Worm (Caenorhabditis elegans) whole organism, L2 larva: ENCODE data around the gene F08F8.7.

Source experiments
- C34F6.9 ChIP-seq: fragments of 150-350 bp; optimal IDR thresholded peaks from 2 replicates; lab custom pipeline; 2014; ENCODE audit warnings: missing biosample characterization, missing genetic modification characterization
- F13H6.1 ChIP-seq: sonication (generic microtip); optimal IDR thresholded peaks from 2 replicates; lab custom pipeline; 2016; ENCODE audit warnings: missing genetic modification characterization, missing compliant biosample characterization
- R02D3.7 ChIP-seq: fragments of 150-350 bp; optimal IDR thresholded peaks from 2 replicates; lab custom pipeline; 2014; ENCODE audit warnings: missing biosample characterization, missing genetic modification characterization
- Y55F3AM.14 ChIP-seq: fragments of 200-800 bp; sonication (Bioruptor generic); optimal IDR thresholded peaks from 2 replicates; lab custom pipeline; 2018; ENCODE audit warnings: mild to moderate bottlenecking, missing genetic modification characterization, missing compliant biosample characterization
- ZK546.5 ChIP-seq: sonication (generic microtip); optimal IDR thresholded peaks from 2 replicates; lab custom pipeline; 2017; ENCODE audit warnings: missing biosample characterization, missing genetic modification characterization
- alr-1 ChIP-seq: fragments of 150-350 bp; optimal IDR thresholded peaks from 2 replicates; lab custom pipeline; 2014; ENCODE audit warnings: missing biosample characterization, missing genetic modification characterization
- aly-2 ChIP-seq: fragments of 150-350 bp; optimal IDR thresholded peaks from 2 replicates; lab custom pipeline; 2014; ENCODE audit warnings: missing biosample characterization, missing genetic modification characterization
- ama-1 ChIP-seq: fragments of 150-350 bp; optimal IDR thresholded peaks from 2 replicates; lab custom pipeline; 2018; ENCODE audit warnings: inconsistent platforms
- blmp-1 ChIP-seq: sonication (generic microtip); optimal IDR thresholded peaks from 2 replicates; lab custom pipeline; 2017; ENCODE audit warnings: missing genetic modification characterization, mild to moderate bottlenecking, missing compliant biosample characterization, antibody characterized with exemption, moderate library complexity; ENCODE audit not compliant: insufficient read depth
- ceh-16 ChIP-seq: fragments of 150-350 bp; optimal IDR thresholded peaks from 2 replicates; lab custom pipeline; 2014; ENCODE audit warnings: missing biosample characterization, missing genetic modification characterization
- ceh-82 ChIP-seq: fragments of 150-350 bp; optimal IDR thresholded peaks from 2 replicates; lab custom pipeline; 2014; ENCODE audit warnings: missing biosample characterization, missing genetic modification characterization
- crh-2 ChIP-seq: sonication (generic microtip); optimal IDR thresholded peaks from 2 replicates; lab custom pipeline; 2017; ENCODE audit warnings: missing biosample characterization, missing genetic modification characterization
- dmd-4 ChIP-seq: sonication (generic microtip); optimal IDR thresholded peaks from 2 replicates; lab custom pipeline; 2017; ENCODE audit warnings: missing biosample characterization, missing genetic modification characterization
- egl-27 ChIP-seq: sonication (generic microtip); optimal IDR thresholded peaks from 3 replicates; lab custom pipeline; 2017; ENCODE audit warnings: missing biosample characterization, missing genetic modification reagents, missing genetic modification characterization
- elt-1 ChIP-seq: fragments of 150-350 bp; optimal IDR thresholded peaks from 2 replicates; lab custom pipeline; 2014; ENCODE audit warnings: missing biosample characterization, missing genetic modification characterization
- elt-3 ChIP-seq: sonication (generic microtip); optimal IDR thresholded peaks from 2 replicates; lab custom pipeline; 2017; ENCODE audit warnings: missing biosample characterization, missing genetic modification characterization
- fos-1 ChIP-seq: fragments of 150-350 bp; optimal IDR thresholded peaks from 2 replicates; lab custom pipeline; 2014; ENCODE audit warnings: missing biosample characterization, missing genetic modification characterization
- gmeb-1 ChIP-seq: fragments of 150-350 bp; optimal IDR thresholded peaks from 2 replicates; lab custom pipeline; 2014; ENCODE audit warnings: missing biosample characterization, missing genetic modification characterization
- lin-11 ChIP-seq: fragments of 150-350 bp; sonication (generic microtip); optimal IDR thresholded peaks from 2 replicates; lab custom pipeline; 2014; ENCODE audit warnings: missing biosample characterization, missing genetic modification characterization, inconsistent platforms, mixed read lengths
- lin-13 ChIP-seq: fragments of 150-350 bp; optimal IDR thresholded peaks from 2 replicates; lab custom pipeline; 2014; ENCODE audit warnings: missing biosample characterization, missing genetic modification reagents, missing genetic modification characterization
- lsy-2 ChIP-seq, 2 experiments: fragments of 150-350 bp in 1 of 2; sonication (generic microtip) in 1 of 2; optimal IDR thresholded peaks; 2 replicates each; lab custom pipeline; 2014 to 2017; ENCODE audit warnings: missing biosample characterization in 2 of 2, missing genetic modification characterization in 2 of 2
- mab-5 ChIP-seq: fragments of 150-350 bp; optimal IDR thresholded peaks from 2 replicates; lab custom pipeline; 2014; ENCODE audit warnings: missing biosample characterization, missing genetic modification characterization
- mbf-1 ChIP-seq: sonication (generic microtip); optimal IDR thresholded peaks from 2 replicates; lab custom pipeline; 2017; ENCODE audit warnings: missing biosample characterization, missing genetic modification characterization
- mdl-1 ChIP-seq, 2 experiments: fragments of 150-350 bp in 1 of 2; sonication (generic microtip) in 1 of 2; optimal IDR thresholded peaks; 2 replicates each; lab custom pipeline; 2017; ENCODE audit warnings: missing biosample characterization in 2 of 2, missing genetic modification characterization in 2 of 2
- nhr-10 ChIP-seq: sonication (generic microtip); optimal IDR thresholded peaks from 2 replicates; lab custom pipeline; 2017; ENCODE audit warnings: missing biosample characterization, missing genetic modification characterization
- nhr-11 ChIP-seq: fragments of 150-350 bp; optimal IDR thresholded peaks from 2 replicates; lab custom pipeline; 2014; ENCODE audit warnings: missing biosample characterization, missing genetic modification characterization
- nhr-12 ChIP-seq: fragments of 150-350 bp; optimal IDR thresholded peaks from 2 replicates; lab custom pipeline; 2014; ENCODE audit warnings: missing biosample characterization, missing genetic modification characterization
- nhr-129 ChIP-seq: fragments of 150-350 bp; optimal IDR thresholded peaks from 2 replicates; lab custom pipeline; 2014; ENCODE audit warnings: missing biosample characterization, missing genetic modification characterization
- nhr-21 ChIP-seq: fragments of 150-350 bp; optimal IDR thresholded peaks from 2 replicates; lab custom pipeline; 2014; ENCODE audit warnings: missing biosample characterization, missing genetic modification characterization
- nhr-23 ChIP-seq: fragments of 150-350 bp; optimal IDR thresholded peaks from 2 replicates; lab custom pipeline; 2014; ENCODE audit warnings: missing biosample characterization, missing genetic modification reagents, missing genetic modification characterization
- nhr-237 ChIP-seq: fragments of 150-350 bp; optimal IDR thresholded peaks from 2 replicates; lab custom pipeline; 2014; ENCODE audit warnings: missing biosample characterization, missing genetic modification characterization
- nhr-25 ChIP-seq: fragments of 150-350 bp; sonication (generic microtip); optimal IDR thresholded peaks from 3 replicates; lab custom pipeline; 2014; ENCODE audit warnings: missing biosample characterization, missing genetic modification characterization
- nhr-77 ChIP-seq: fragments of 150-350 bp; optimal IDR thresholded peaks from 2 replicates; lab custom pipeline; 2014; ENCODE audit warnings: missing biosample characterization, missing genetic modification characterization
- peb-1 ChIP-seq: fragments of 150-350 bp; optimal IDR thresholded peaks from 2 replicates; lab custom pipeline; 2014; ENCODE audit warnings: missing biosample characterization, missing genetic modification characterization
- sem-4 ChIP-seq: fragments of 150-350 bp; optimal IDR thresholded peaks from 2 replicates; lab custom pipeline; 2014; ENCODE audit warnings: missing biosample characterization, missing genetic modification reagents, missing genetic modification characterization
- skn-1 ChIP-seq: sonication (generic microtip); optimal IDR thresholded peaks from 2 replicates; lab custom pipeline; 2017; ENCODE audit warnings: missing biosample characterization, missing genetic modification characterization
- sma-3 ChIP-seq: sonication (generic microtip); optimal IDR thresholded peaks from 2 replicates; lab custom pipeline; 2016; ENCODE audit warnings: missing genetic modification reagents, missing genetic modification characterization, missing compliant biosample characterization
- sma-9 ChIP-seq, 2 experiments: fragments of 150-350 bp in 1 of 2; sonication (generic microtip) in 1 of 2; optimal IDR thresholded peaks; 2 replicates each; lab custom pipeline; 2014 to 2016; ENCODE audit warnings: missing genetic modification characterization in 2 of 2, mild to moderate bottlenecking in 1 of 2, missing biosample characterization in 1 of 2, missing compliant biosample characterization in 1 of 2, missing genetic modification reagents in 1 of 2, moderate library complexity in 1 of 2
- snpc-4 ChIP-seq: fragments of 150-350 bp; optimal IDR thresholded peaks from 2 replicates; lab custom pipeline; 2014; ENCODE audit warnings: missing biosample characterization, missing genetic modification characterization
- unc-39 ChIP-seq: fragments of 150-350 bp; optimal IDR thresholded peaks from 2 replicates; lab custom pipeline; 2014; ENCODE audit warnings: missing biosample characterization, missing genetic modification characterization
- unc-55 ChIP-seq: fragments of 150-350 bp; sonication (generic microtip); optimal IDR thresholded peaks from 3 replicates; lab custom pipeline; 2014; ENCODE audit warnings: missing biosample characterization, missing genetic modification reagents, missing genetic modification characterization
- unc-62 ChIP-seq: fragments of 150-350 bp; optimal IDR thresholded peaks from 2 replicates; lab custom pipeline; 2014; ENCODE audit warnings: missing biosample characterization, missing genetic modification reagents, missing genetic modification characterization
- zag-1 ChIP-seq: fragments of 150-350 bp; optimal IDR thresholded peaks from 2 replicates; lab custom pipeline; 2014; ENCODE audit warnings: missing biosample characterization, missing genetic modification characterization
- ztf-1 ChIP-seq: fragments of 200-800 bp; sonication (Bioruptor generic); conservative IDR thresholded peaks from 2 replicates; pipeline ENCODE4 v1.3.6; 2022; ENCODE audit warnings: missing genetic modification characterization, missing compliant biosample characterization
- ztf-11 ChIP-seq: sonication (generic microtip); optimal IDR thresholded peaks from 2 replicates; lab custom pipeline; 2017; ENCODE audit warnings: missing biosample characterization, missing genetic modification characterization
- ztf-4 ChIP-seq: fragments of 150-350 bp; optimal IDR thresholded peaks from 2 replicates; lab custom pipeline; 2014; ENCODE audit warnings: missing biosample characterization, missing genetic modification characterization

Gene F08F8.7

ce11 chrIII:7374681-7375271 lies 27.8 kb upstream of the F08F8.7 start, which contains the start of gene mml-1:
Gene mml-1 (minus strand): TSS chrIII:7374731.
- no peak for TF ChIP-seq ceh-16 (tag; lab: Kevin White, UChicago)
- no peak for TF ChIP-seq ztf-4 (tag; lab: Kevin White, UChicago)
- no peak for TF ChIP-seq unc-62 (GFP tag; lab: Kevin White, UChicago)
- TF ChIP-seq mbf-1 (tag; lab: Kevin White, UChicago) = no peak
- TF ChIP-seq ceh-82 (tag; lab: Kevin White, UChicago) = no peak
- no peak for TF ChIP-seq nhr-12 (tag; lab: Kevin White, UChicago)
- peak in 1 of 2 experiments; percentile 31 for TF ChIP-seq lsy-2 (tag; optimal IDR thresholded peaks at IDR 0.05; lab: Kevin White, UChicago)
- no peak for TF ChIP-seq sma-9 (GFP tag; optimal IDR thresholded peaks at IDR 0.05; lab: Kevin White, UChicago)
- no peak for TF ChIP-seq sma-9 (tag; optimal IDR thresholded peaks at IDR 0.05; lab: Kevin White, UChicago)
- TF ChIP-seq lin-11 (tag; lab: Kevin White, UChicago) = no peak
- peak; percentile 85 for TF ChIP-seq ama-1 (lab: Kevin White, UChicago)
- no peak for TF ChIP-seq Y55F3AM.14 (GFP tag; lab: Kevin White, UChicago)
- no peak for TF ChIP-seq skn-1 (tag; lab: Kevin White, UChicago)
- no peak for TF ChIP-seq gmeb-1
- no peak for TF ChIP-seq F13H6.1 (tag; lab: Kevin White, UChicago)
- TF ChIP-seq nhr-21 (tag; lab: Kevin White, UChicago) = no peak
- no peak for TF ChIP-seq R02D3.7 (tag; lab: Kevin White, UChicago)
- TF ChIP-seq egl-27 = no peak
- TF ChIP-seq zag-1 = no peak
- no peak for TF ChIP-seq nhr-237
- no peak for TF ChIP-seq unc-39 (tag; lab: Kevin White, UChicago)
- no peak for TF ChIP-seq mab-5 (tag; lab: Kevin White, UChicago)
- TF ChIP-seq snpc-4 (tag; lab: Kevin White, UChicago) = no peak
- no peak for TF ChIP-seq elt-3 (tag; lab: Kevin White, UChicago)
- TF ChIP-seq nhr-10 (tag; lab: Kevin White, UChicago) = no peak
- no peak for TF ChIP-seq elt-1 (tag; lab: Kevin White, UChicago)
- peak; percentile 23 for TF ChIP-seq crh-2 (tag; lab: Kevin White, UChicago)
- TF ChIP-seq sem-4 (tag; lab: Kevin White, UChicago) = no peak
- no peak for TF ChIP-seq sma-3 (GFP tag; lab: Kevin White, UChicago)
- TF ChIP-seq nhr-23 = no peak
- TF ChIP-seq mdl-1 (tag; optimal IDR thresholded peaks at IDR 0.05; lab: Kevin White, UChicago) = no peak
- no peak for TF ChIP-seq alr-1
- TF ChIP-seq ztf-11 = no peak
- no peak for TF ChIP-seq nhr-77 (tag; lab: Kevin White, UChicago)
- TF ChIP-seq C34F6.9 (tag; lab: Kevin White, UChicago) = peak; percentile 57
- no peak for TF ChIP-seq dmd-4 (tag; lab: Kevin White, UChicago)
- TF ChIP-seq ztf-1 (GFP tag; lab: Robert Waterston, UW) = no peak
- TF ChIP-seq peb-1 (tag; lab: Kevin White, UChicago) = no peak
- TF ChIP-seq unc-55 (GFP tag; lab: Kevin White, UChicago) = no peak
- no peak for TF ChIP-seq blmp-1
- TF ChIP-seq fos-1 (tag; lab: Kevin White, UChicago) = no peak
- no peak for TF ChIP-seq ZK546.5
- TF ChIP-seq aly-2 = no peak
- TF ChIP-seq lin-13 (GFP tag; lab: Kevin White, UChicago) = peak; percentile 2
- no peak for TF ChIP-seq nhr-25 (tag; lab: Kevin White, UChicago)
- TF ChIP-seq nhr-11 = no peak
- peak; percentile 51 for TF ChIP-seq nhr-129 (tag; lab: Kevin White, UChicago)
